Worm (Caenorhabditis elegans) whole organism, L4 larva: ENCODE results near the gene ocr-2.

ENCODE experiments used
- dpl-1 ChIP-seq: fragments of 150-350 bp; optimal IDR thresholded peaks from 2 replicates; lab custom pipeline; 2014; ENCODE audit warnings: missing biosample characterization, missing genetic modification reagents, missing genetic modification characterization
- fos-1 ChIP-seq: fragments of 150-350 bp; optimal IDR thresholded peaks from 2 replicates; lab custom pipeline; 2014; ENCODE audit warnings: missing biosample characterization, missing genetic modification characterization
- lin-15B ChIP-seq: fragments of 150-350 bp; sonication (generic microtip); optimal IDR thresholded peaks from 3 replicates; lab custom pipeline; 2014; ENCODE audit warnings: missing biosample characterization, missing genetic modification characterization
- mxl-3 ChIP-seq: fragments of 200-800 bp; sonication (Bioruptor generic); optimal IDR thresholded peaks from 2 replicates; lab custom pipeline; 2018; ENCODE audit warnings: mild to moderate bottlenecking, missing genetic modification characterization, missing compliant biosample characterization
- nhr-11 ChIP-seq: fragments of 150-350 bp; optimal IDR thresholded peaks from 2 replicates; lab custom pipeline; 2014; ENCODE audit warnings: missing biosample characterization, missing genetic modification characterization
- nhr-28 ChIP-seq: fragments of 150-350 bp; optimal IDR thresholded peaks from 2 replicates; lab custom pipeline; 2014; ENCODE audit warnings: missing biosample characterization, missing genetic modification characterization
- snpc-4 ChIP-seq: fragments of 150-350 bp; optimal IDR thresholded peaks from 2 replicates; lab custom pipeline; 2014; ENCODE audit warnings: missing biosample characterization, missing genetic modification characterization
- tra-1 ChIP-seq: fragments of 200-800 bp; sonication (Bioruptor generic); IDR thresholded peaks from 2 replicates; pipeline ENCODE4 v1.3.6; 2022; ENCODE audit warnings: missing genetic modification reagents, missing genetic modification characterization, missing compliant biosample characterization

ce11 chrIV:8226474-8226873 is 6.6 kb upstream of the ocr-2 start:
- TF ChIP-seq snpc-4 (no peak), fos-1 (tag; lab: Kevin White, UChicago) (no peak), nhr-28 (tag; lab: Kevin White, UChicago) (peak; percentile 33), dpl-1 (GFP tag; lab: Kevin White, UChicago) (no peak), lin-15B (tag; lab: Kevin White, UChicago) (no peak), tra-1 (GFP tag; lab: Robert Waterston, UW) (no peak), nhr-11 (no peak), mxl-3 (GFP tag; lab: Kevin White, UChicago) (no peak)
